Worm (Caenorhabditis elegans): ENCODE measurements around the gene dnj-16.

dnj-16 gene

DNA sequence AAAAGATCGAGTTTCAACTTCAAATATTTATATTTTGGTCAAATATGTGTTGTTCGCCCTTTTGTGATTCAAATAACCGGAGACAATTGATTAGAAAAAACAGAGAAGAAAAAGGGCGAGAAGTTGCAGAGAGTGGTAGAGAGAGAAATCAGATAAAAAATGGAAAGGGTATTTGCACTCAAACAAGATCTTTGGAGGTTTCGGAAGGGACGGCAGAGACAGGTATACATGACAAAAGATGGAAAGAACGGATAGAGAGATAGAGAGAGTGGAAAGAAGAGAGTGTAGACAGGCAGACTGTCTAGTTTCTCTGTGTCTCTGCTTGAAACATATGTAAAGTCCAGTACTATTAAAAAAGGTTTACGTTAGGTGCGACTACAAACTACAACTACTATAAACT is 45.2 kb downstream of the dnj-16 start (continued):
- TF ChIP-seq duxl-1 (tag; optimal IDR thresholded peaks at IDR 0.05; ENCODE audit: poor library complexity), result no peak
- TF ChIP-seq Y5F2A.4 (GFP tag; optimal IDR thresholded peaks at IDR 0.05), result no peak
- no peak for TF ChIP-seq vab-7 (GFP tag; IDR thresholded peaks at IDR 0.05)
- TF ChIP-seq ZK546.5 (tag; optimal IDR thresholded peaks at IDR 0.05), result no peak
- no peak for TF ChIP-seq lin-1 (GFP tag; IDR thresholded peaks at IDR 0.05)
- TF ChIP-seq php-3 (GFP tag; IDR thresholded peaks at IDR 0.05), result no peak
- no peak for TF ChIP-seq madf-9 (GFP tag; conservative IDR thresholded peaks at IDR 0.05)
- no peak for TF ChIP-seq mdt-29 (GFP tag; IDR thresholded peaks at IDR 0.05)
- no peak for TF ChIP-seq daf-8 (GFP tag; IDR thresholded peaks at IDR 0.05)
- no peak for TF ChIP-seq zfp-3 (GFP tag; conservative IDR thresholded peaks at IDR 0.05)
- no peak for TF ChIP-seq ceh-28 (tag; optimal IDR thresholded peaks at IDR 0.05)
- TF ChIP-seq F49E8.2 (tag; optimal IDR thresholded peaks at IDR 0.05; ENCODE audit: borderline replicate concordance), result no peak
- TF ChIP-seq mxl-3 (GFP tag; optimal IDR thresholded peaks at IDR 0.05), result peak; percentile 35
- TF ChIP-seq hmg-1.1 (GFP tag; IDR thresholded peaks at IDR 0.05), result peak; percentile 27; the same call in 1 of the 2 replicates
- no peak for TF ChIP-seq tra-1 (GFP tag; IDR thresholded peaks at IDR 0.05)
- TF ChIP-seq set-16 (GFP tag; IDR thresholded peaks at IDR 0.05), result no peak
- TF ChIP-seq ZK337.2 (GFP tag; IDR thresholded peaks at IDR 0.05), result no peak
- TF ChIP-seq dmd-8 (GFP tag; IDR thresholded peaks at IDR 0.05), result no peak
- TF ChIP-seq rbr-2 (tag; optimal IDR thresholded peaks at IDR 0.05), result no peak
- peak in 1 of 2 experiments; percentile 36 for TF ChIP-seq mdl-1 (tag; optimal IDR thresholded peaks at IDR 0.05)
- no peak for TF ChIP-seq ama-1 (optimal IDR thresholded peaks at IDR 0.05)
- TF ChIP-seq daf-19 (GFP tag; conservative IDR thresholded peaks at IDR 0.05), result no peak
- TF ChIP-seq ceh-82 (tag; optimal IDR thresholded peaks at IDR 0.05), result no peak

DNA sequence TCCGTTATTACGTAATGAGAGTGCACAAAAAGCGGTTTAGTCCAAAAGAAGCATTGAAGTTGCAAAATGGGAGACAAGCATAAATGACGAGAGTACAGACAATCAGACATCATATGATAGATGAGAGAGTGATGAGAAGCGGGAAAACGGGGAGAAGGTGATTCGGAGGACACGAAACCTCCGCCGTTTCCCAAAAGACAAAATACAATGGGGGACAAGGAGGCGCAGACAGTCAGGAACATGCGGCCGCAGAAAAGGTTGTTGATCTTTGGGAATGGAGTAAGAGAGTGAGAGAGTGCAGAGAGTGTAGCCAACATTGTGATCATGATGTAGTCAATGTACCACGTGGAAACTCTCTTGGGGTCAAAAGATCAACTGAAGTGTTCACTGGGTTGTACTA is 46.7 kb downstream of the dnj-16 start:
- TF ChIP-seq zag-1 (tag; optimal IDR thresholded peaks at IDR 0.05) (no peak), nhr-76 (tag; optimal IDR thresholded peaks at IDR 0.05) (no peak), ces-1 (GFP tag; optimal IDR thresholded peaks at IDR 0.05) (no peak), saeg-2 (GFP tag; IDR thresholded peaks at IDR 0.05) (peak; percentile 87), ama-1 (optimal IDR thresholded peaks at IDR 0.05) (no peak), duxl-1 (tag; optimal IDR thresholded peaks at IDR 0.05; ENCODE audit: poor library complexity) (peak; percentile 70), ceh-82 (tag; optimal IDR thresholded peaks at IDR 0.05) (no peak), fos-1 (tag; optimal IDR thresholded peaks at IDR 0.05) (no peak), lin-15B (tag; optimal IDR thresholded peaks at IDR 0.05) (no peak), attf-4 (tag; optimal IDR thresholded peaks at IDR 0.05) (no peak), tra-1 (GFP tag; IDR thresholded peaks at IDR 0.05) (peak; percentile 91), pqm-1 (tag; optimal IDR thresholded peaks at IDR 0.05) (peak; percentile 50), dpl-1 (GFP tag; optimal IDR thresholded peaks at IDR 0.05) (peak; percentile 64), set-16 (GFP tag; IDR thresholded peaks at IDR 0.05) (peak; percentile 57; the same call in 1 of the 2 replicates), aha-1 (tag) (peak; percentile 99), nhr-48 (tag; optimal IDR thresholded peaks at IDR 0.05) (peak; percentile 98), Y48G9A.11 (GFP tag; IDR thresholded peaks at IDR 0.05) (no peak), madf-9 (GFP tag; conservative IDR thresholded peaks at IDR 0.05) (peak; percentile 70; the same call in 1 of the 2 replicates), lsy-2 (tag; optimal IDR thresholded peaks at IDR 0.05) (peak; percentile 84 to 89), hif-1 (tag; optimal IDR thresholded peaks at IDR 0.05) (peak; percentile 48 to 90), Y5F2A.4 (GFP tag; optimal IDR thresholded peaks at IDR 0.05) (no peak), ctbp-1 (GFP tag; IDR thresholded peaks at IDR 0.05) (peak; percentile 89), lin-29 (GFP tag; IDR thresholded peaks at IDR 0.05) (0 out of 2 replicates have a peak, but pooled peaks have one; percentile 31), zip-11 (GFP tag; IDR thresholded peaks at IDR 0.05) (no peak), nhr-42 (GFP tag; IDR thresholded peaks at IDR 0.05) (no peak), jun-1 (tag; optimal IDR thresholded peaks at IDR 0.05) (peak; percentile 79), zip-2 (tag; optimal IDR thresholded peaks at IDR 0.05) (no peak), T20F7.1 (GFP tag; optimal IDR thresholded peaks at IDR 0.05) (peak; percentile 71), ztf-7 (tag; optimal IDR thresholded peaks at IDR 0.05) (peak; percentile 74), nhr-77 (tag; optimal IDR thresholded peaks at IDR 0.05) (peak; percentile 81), D1046.2 (GFP tag; IDR thresholded peaks at IDR 0.05) (no peak), ceh-20 (GFP tag; IDR thresholded peaks at IDR 0.05) (peak; percentile 88), egl-43 (GFP tag; IDR thresholded peaks at IDR 0.05) (peak; percentile 89; the same call in 1 of the 2 replicates), lin-13 (GFP tag; optimal IDR thresholded peaks at IDR 0.05) (peak; percentile 81), mxl-3 (GFP tag; optimal IDR thresholded peaks at IDR 0.05) (peak; percentile 99), rbr-2 (tag; optimal IDR thresholded peaks at IDR 0.05) (peak; percentile 88)
